Worm (Caenorhabditis elegans) whole organism, L1 larva: ENCODE measurements around the gene R74.2.
A peak's percentile ranks its signal among the peaks of the same experiment; 100 is the strongest.

Source experiments
- C04F5.9 ChIP-seq: sonication (generic microtip); optimal IDR thresholded peaks from 2 replicates; lab custom pipeline; 2016; ENCODE audit warnings: missing genetic modification characterization, missing compliant biosample characterization
- C16A3.4 ChIP-seq: fragments of 150-350 bp; optimal IDR thresholded peaks from 2 replicates; lab custom pipeline; 2014; ENCODE audit warnings: missing biosample characterization, missing genetic modification characterization
- C34B4.2 ChIP-seq: sonication (generic microtip); optimal IDR thresholded peaks from 2 replicates; lab custom pipeline; 2017; ENCODE audit warnings: mild to moderate bottlenecking, missing genetic modification characterization, missing compliant biosample characterization
- aha-1 ChIP-seq: fragments of 150-350 bp; optimal IDR thresholded peaks from 2 replicates; lab custom pipeline; 2014; ENCODE audit warnings: missing biosample characterization, missing genetic modification characterization
- aly-2 ChIP-seq: fragments of 150-350 bp; optimal IDR thresholded peaks from 2 replicates; lab custom pipeline; 2014; ENCODE audit warnings: missing biosample characterization, missing genetic modification characterization
- ama-1 ChIP-seq: fragments of 150-350 bp; optimal IDR thresholded peaks from 2 replicates; lab custom pipeline; 2014
- blmp-1 ChIP-seq: fragments of 150-350 bp; optimal IDR thresholded peaks from 2 replicates; lab custom pipeline; 2014; ENCODE audit warnings: missing biosample characterization, missing genetic modification characterization
- ceh-63 ChIP-seq: fragments of 200-800 bp; sonication (Bioruptor generic); optimal IDR thresholded peaks from 2 replicates; lab custom pipeline; 2018; ENCODE audit warnings: mild to moderate bottlenecking, missing genetic modification characterization, missing compliant biosample characterization
- ceh-82 ChIP-seq, 3 experiments: fragments of 150-350 bp in 1 of 3; sonication (generic microtip) in 2 of 3; optimal IDR thresholded peaks; 2 replicates each; lab custom pipeline; 2014 to 2017; ENCODE audit warnings: missing biosample characterization in 3 of 3, missing genetic modification characterization in 3 of 3
- ceh-88 ChIP-seq: fragments of 200-800 bp; sonication (Bioruptor generic); IDR thresholded peaks from 2 replicates; pipeline ENCODE4 v1.3.6; 2022; ENCODE audit warnings: missing genetic modification characterization, missing compliant biosample characterization
- dsc-1 ChIP-seq: sonication (generic microtip); optimal IDR thresholded peaks from 2 replicates; lab custom pipeline; 2016; ENCODE audit warnings: mild to moderate bottlenecking, missing genetic modification characterization, missing compliant biosample characterization
- efl-1 ChIP-seq, 4 experiments: fragments of 150-350 bp; optimal IDR thresholded peaks in 3 of 4; peaks in 1 of 4; 1 replicate in 1 of 4; 2 replicates in 3 of 4; lab custom pipeline; 2014; ENCODE audit warnings: missing biosample characterization in 2 of 4, missing genetic modification characterization in 2 of 4, missing genetic modification reagents in 2 of 4
- egl-27 ChIP-seq, 2 experiments: fragments of 150-350 bp in 1 of 2; sonication (generic microtip); optimal IDR thresholded peaks; 3 replicates each; lab custom pipeline; 2017 to 2018; ENCODE audit warnings: missing biosample characterization in 2 of 2, missing genetic modification characterization in 2 of 2, missing genetic modification reagents in 2 of 2
- elt-2 ChIP-seq: sonication (generic microtip); optimal IDR thresholded peaks from 2 replicates; lab custom pipeline; 2016; ENCODE audit warnings: missing genetic modification characterization, mild to moderate bottlenecking, inconsistent platforms, missing compliant biosample characterization, missing genetic modification reagents
- fkh-10 ChIP-seq: sonication (generic microtip); optimal IDR thresholded peaks from 2 replicates; lab custom pipeline; 2017; ENCODE audit warnings: missing biosample characterization, missing genetic modification reagents, missing genetic modification characterization
- fkh-4 ChIP-seq: sonication (generic microtip); optimal IDR thresholded peaks from 2 replicates; lab custom pipeline; 2016; ENCODE audit warnings: missing compliant biosample characterization, missing genetic modification characterization, borderline replicate concordance
- fkh-8 ChIP-seq: sonication (generic microtip); optimal IDR thresholded peaks from 2 replicates; lab custom pipeline; 2016; ENCODE audit warnings: mild to moderate bottlenecking, missing genetic modification characterization, missing compliant biosample characterization
- grh-1 ChIP-seq: fragments of 200-800 bp; sonication (Bioruptor generic); IDR thresholded peaks from 2 replicates; pipeline ENCODE4 v1.3.6; 2022; ENCODE audit warnings: missing genetic modification reagents, missing genetic modification characterization, missing compliant biosample characterization
- hlh-4 ChIP-seq: sonication (generic microtip); optimal IDR thresholded peaks from 2 replicates; lab custom pipeline; 2016; ENCODE audit warnings: mild to moderate bottlenecking, missing genetic modification characterization, missing compliant biosample characterization
- jun-1 ChIP-seq: fragments of 150-350 bp; optimal IDR thresholded peaks from 2 replicates; lab custom pipeline; 2014; ENCODE audit warnings: missing biosample characterization, missing genetic modification reagents, missing genetic modification characterization
- lin-14 ChIP-seq: fragments of 200-800 bp; sonication (Bioruptor generic); optimal IDR thresholded peaks from 2 replicates; lab custom pipeline; 2018; ENCODE audit warnings: mild to moderate bottlenecking, missing genetic modification characterization, moderate library complexity, missing compliant biosample characterization
- lin-15B ChIP-seq: fragments of 150-350 bp; sonication (generic microtip); optimal IDR thresholded peaks from 3 replicates; lab custom pipeline; 2014; ENCODE audit warnings: missing biosample characterization, missing genetic modification characterization
- lin-39 ChIP-seq: fragments of 150-350 bp; optimal IDR thresholded peaks from 2 replicates; lab custom pipeline; 2014; ENCODE audit warnings: missing biosample characterization, missing genetic modification reagents, missing genetic modification characterization
- mdl-1 ChIP-seq, 2 experiments: fragments of 150-350 bp; optimal IDR thresholded peaks; 2 replicates each; lab custom pipeline; 2014 to 2017; ENCODE audit warnings: missing biosample characterization in 2 of 2, missing genetic modification characterization in 2 of 2, inconsistent platforms in 1 of 2
- mef-2 ChIP-seq: fragments of 150-350 bp; optimal IDR thresholded peaks from 2 replicates; lab custom pipeline; 2014; ENCODE audit warnings: missing biosample characterization, missing genetic modification characterization
- nhr-12 ChIP-seq: sonication (generic microtip); optimal IDR thresholded peaks from 2 replicates; lab custom pipeline; 2017; ENCODE audit warnings: missing biosample characterization, missing genetic modification characterization
- nhr-19 ChIP-seq: fragments of 200-800 bp; sonication (Bioruptor generic); conservative IDR thresholded peaks from 2 replicates; pipeline ENCODE4 v1.3.6; 2022; ENCODE audit warnings: missing genetic modification characterization, missing compliant biosample characterization
- nhr-28 ChIP-seq: fragments of 150-350 bp; optimal IDR thresholded peaks from 2 replicates; lab custom pipeline; 2014; ENCODE audit warnings: missing biosample characterization, missing genetic modification characterization
- nhr-47 ChIP-seq: sonication (generic microtip); optimal IDR thresholded peaks from 2 replicates; lab custom pipeline; 2016; ENCODE audit warnings: mild to moderate bottlenecking, missing genetic modification characterization, moderate library complexity, missing compliant biosample characterization
- nhr-71 ChIP-seq: sonication (generic microtip); optimal IDR thresholded peaks from 2 replicates; lab custom pipeline; 2016; ENCODE audit warnings: mild to moderate bottlenecking, missing genetic modification characterization, moderate library complexity, missing compliant biosample characterization
- nhr-77 ChIP-seq: fragments of 150-350 bp; optimal IDR thresholded peaks from 2 replicates; lab custom pipeline; 2014; ENCODE audit warnings: missing biosample characterization, missing genetic modification characterization
- nhr-90 ChIP-seq: sonication (generic microtip); optimal IDR thresholded peaks from 2 replicates; lab custom pipeline; 2016; ENCODE audit warnings: mild to moderate bottlenecking, missing genetic modification characterization, missing compliant biosample characterization; ENCODE audit not compliant: poor library complexity
- pag-3 ChIP-seq: sonication (generic microtip); optimal IDR thresholded peaks from 2 replicates; lab custom pipeline; 2017; ENCODE audit warnings: missing genetic modification characterization, mild to moderate bottlenecking, missing compliant biosample characterization, antibody characterized with exemption, borderline replicate concordance; ENCODE audit not compliant: insufficient read depth
- pax-3 ChIP-seq: fragments of 200-800 bp; sonication (Bioruptor generic); optimal IDR thresholded peaks from 2 replicates; lab custom pipeline; 2018; ENCODE audit warnings: mild to moderate bottlenecking, missing genetic modification characterization, moderate library complexity, missing compliant biosample characterization
- pqm-1 ChIP-seq: sonication (generic microtip); optimal IDR thresholded peaks from 3 replicates; lab custom pipeline; 2017; ENCODE audit warnings: missing biosample characterization, missing genetic modification characterization
- rnt-1 ChIP-seq: sonication (generic microtip); optimal IDR thresholded peaks from 2 replicates; lab custom pipeline; 2016; ENCODE audit warnings: mild to moderate bottlenecking, missing genetic modification characterization, moderate library complexity, missing compliant biosample characterization
- snu-23 ChIP-seq: sonication (generic microtip); optimal IDR thresholded peaks from 2 replicates; lab custom pipeline; 2016; ENCODE audit warnings: missing genetic modification characterization, missing compliant biosample characterization
- sox-4 ChIP-seq: sonication (generic microtip); optimal IDR thresholded peaks from 2 replicates; lab custom pipeline; 2016; ENCODE audit warnings: missing genetic modification characterization, missing compliant biosample characterization
- sup-37 ChIP-seq: fragments of 200-800 bp; sonication (Bioruptor generic); optimal IDR thresholded peaks from 2 replicates; lab custom pipeline; 2018; ENCODE audit warnings: mild to moderate bottlenecking, missing genetic modification characterization, missing compliant biosample characterization
- swsn-7 ChIP-seq: sonication (generic microtip); optimal IDR thresholded peaks from 2 replicates; lab custom pipeline; 2016; ENCODE audit warnings: missing genetic modification characterization, missing compliant biosample characterization
- unc-30 ChIP-seq: sonication (generic microtip); optimal IDR thresholded peaks from 2 replicates; lab custom pipeline; 2017; ENCODE audit warnings: missing biosample characterization, missing genetic modification characterization
- unc-86 ChIP-seq: sonication (generic microtip); optimal IDR thresholded peaks from 2 replicates; lab custom pipeline; 2016; ENCODE audit warnings: missing genetic modification characterization, missing compliant biosample characterization
- vab-15 ChIP-seq: sonication (generic microtip); optimal IDR thresholded peaks from 2 replicates; lab custom pipeline; 2017; ENCODE audit warnings: missing genotype, mild to moderate bottlenecking, missing genetic modification characterization, missing compliant biosample characterization
- zag-1 ChIP-seq: fragments of 150-350 bp; optimal IDR thresholded peaks from 2 replicates; lab custom pipeline; 2014; ENCODE audit warnings: missing biosample characterization, missing genetic modification characterization
- ztf-4 ChIP-seq: fragments of 150-350 bp; optimal IDR thresholded peaks from 2 replicates; lab custom pipeline; 2014; ENCODE audit warnings: missing biosample characterization, missing genetic modification characterization

The R74.2 gene

ce11 chrIII:4210661-4211060 is 22.7 kb downstream of the R74.2 start:
- TF ChIP-seq ceh-82 (tag; optimal IDR thresholded peaks at IDR 0.05; lab: Kevin White, UChicago) (no peak), unc-86 (tag; lab: Kevin White, UChicago) (no peak), vab-15 (tag; lab: Kevin White, UChicago) (no peak), fkh-8 (tag; lab: Kevin White, UChicago) (no peak), C34B4.2 (no peak), fkh-4 (tag; lab: Kevin White, UChicago) (no peak), blmp-1 (tag; lab: Kevin White, UChicago) (no peak), nhr-28 (no peak), zag-1 (tag; lab: Kevin White, UChicago) (no peak), jun-1 (tag; lab: Kevin White, UChicago) (no peak)

ce11 chrIII:4220864-4221263 is 32.9 kb downstream of the R74.2 start:
- TF ChIP-seq nhr-47 (tag; lab: Kevin White, UChicago) = peak; percentile 60
- TF ChIP-seq sox-4 (tag; lab: Kevin White, UChicago) = peak; percentile 20
- no peak for TF ChIP-seq mef-2 (tag; lab: Kevin White, UChicago)
- TF ChIP-seq nhr-71 (tag; lab: Kevin White, UChicago) = peak; percentile 61
- TF ChIP-seq hlh-4 (tag; lab: Kevin White, UChicago) = peak; percentile 2
- TF ChIP-seq ama-1 (lab: Kevin White, UChicago) = no peak
- peak; percentile 90 for TF ChIP-seq fkh-8 (tag; lab: Kevin White, UChicago)
- peak; percentile 79 for TF ChIP-seq dsc-1
- peak; percentile 70 for TF ChIP-seq pax-3 (tag; lab: Kevin White, UChicago)
- TF ChIP-seq ztf-4 (tag; lab: Kevin White, UChicago) = peak; percentile 24
- no peak for TF ChIP-seq lin-15B (tag; lab: Kevin White, UChicago)

ce11 chrIII:4221527-4221926 is 33.6 kb downstream of the R74.2 start:
- TF ChIP-seq ceh-63 (GFP tag; lab: Kevin White, UChicago) (no peak), nhr-28 (no peak), efl-1 (optimal IDR thresholded peaks at IDR 0.05; lab: Kevin White, UChicago) (no peak), efl-1 (GFP tag; optimal IDR thresholded peaks at IDR 0.05 in 1 of 2; lab: Kevin White, UChicago) (peak in 1 of 2 experiments; percentile 21), egl-27 (tag; optimal IDR thresholded peaks at IDR 0.05; lab: Kevin White, UChicago) (no peak), lin-14 (peak; percentile 45), nhr-90 (no peak)
- TF ChIP-seq, all 84 proteins: peak for 2

ce11 chrIII:4223668-4224127 is 35.7 kb downstream of the R74.2 start:
- TF ChIP-seq aly-2 (no peak), fkh-8 (tag; lab: Kevin White, UChicago) (peak; percentile 95), aha-1 (tag; lab: Kevin White, UChicago) (no peak), fkh-10 (peak; percentile 83), lin-14 (peak; percentile 98), mdl-1 (tag; optimal IDR thresholded peaks at IDR 0.05; lab: Kevin White, UChicago) (peak in 1 of 2 experiments; percentile 89), grh-1 (GFP tag; lab: Robert Waterston, UW) (no peak), nhr-19 (GFP tag; lab: Robert Waterston, UW) (peak; percentile 78), zag-1 (tag; lab: Kevin White, UChicago) (peak; percentile 41), elt-2 (tag; lab: Kevin White, UChicago) (peak; percentile 65), unc-30 (tag; lab: Kevin White, UChicago) (no peak), unc-86 (tag; lab: Kevin White, UChicago) (peak; percentile 87), nhr-77 (peak; percentile 87), swsn-7 (tag; lab: Kevin White, UChicago) (peak; percentile 88), lin-39 (peak; percentile 38), sup-37 (GFP tag; lab: Kevin White, UChicago) (peak; percentile 37), ceh-82 (tag; optimal IDR thresholded peaks at IDR 0.05; lab: Kevin White, UChicago) (peak; percentile 51 to 85 (median 70)), C04F5.9 (tag; lab: Kevin White, UChicago) (no peak), pqm-1 (tag; lab: Kevin White, UChicago) (no peak), nhr-12 (tag; lab: Kevin White, UChicago) (no peak), snu-23 (GFP tag; lab: Kevin White, UChicago) (peak; percentile 95), C34B4.2 (no peak), pag-3 (tag; lab: Kevin White, UChicago) (peak; percentile 64), pax-3 (tag; lab: Kevin White, UChicago) (peak; percentile 61), ceh-88 (peak; percentile 50; the same call in 1 of the 2 replicates), lin-15B (tag; lab: Kevin White, UChicago) (peak; percentile 39), jun-1 (tag; lab: Kevin White, UChicago) (peak; percentile 91), C16A3.4 (tag; lab: Kevin White, UChicago) (peak; percentile 79), rnt-1 (peak; percentile 79)
